Worm (Caenorhabditis elegans): ENCODE measurements around the gene C34F6.12.

C34F6.12 gene

DNA sequence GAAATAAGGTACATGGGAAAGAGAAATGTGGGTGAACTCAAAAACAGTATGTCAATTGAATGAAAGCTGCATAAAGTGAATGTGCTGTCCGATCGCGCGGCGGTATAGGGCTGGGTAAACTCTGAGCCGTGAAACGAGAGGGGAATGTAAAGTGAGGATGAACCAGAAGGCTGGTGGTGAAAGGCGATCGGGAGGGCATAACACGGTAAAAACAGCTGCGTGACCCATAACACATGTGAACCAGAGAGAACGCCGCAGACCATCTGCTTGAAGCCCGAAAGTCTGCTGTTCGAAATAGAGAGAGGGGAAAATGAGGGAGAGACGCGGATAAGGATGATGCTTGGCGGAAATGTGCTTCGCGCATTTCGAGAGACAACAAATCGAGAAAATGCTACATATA, 16.1 kb downstream of the C34F6.12 start:
- TF ChIP-seq fkh-10 (GFP tag; optimal IDR thresholded peaks at IDR 0.05) = no peak
- no peak for TF ChIP-seq R02D3.7 (tag; optimal IDR thresholded peaks at IDR 0.05)
- no peak for TF ChIP-seq fos-1 (tag; optimal IDR thresholded peaks at IDR 0.05)
- no peak for TF ChIP-seq egl-5 (tag; optimal IDR thresholded peaks at IDR 0.05)
- TF ChIP-seq zag-1 (tag; optimal IDR thresholded peaks at IDR 0.05) = no peak
- no peak for TF ChIP-seq sea-2 (GFP tag; optimal IDR thresholded peaks at IDR 0.05)
- no peak for TF ChIP-seq fkh-2 (tag; optimal IDR thresholded peaks at IDR 0.05)
- no peak for TF ChIP-seq nhr-25 (tag; optimal IDR thresholded peaks at IDR 0.05)
- TF ChIP-seq nfya-1 (tag; optimal IDR thresholded peaks at IDR 0.05; ENCODE audit: insufficient read depth) = no peak
- TF ChIP-seq elt-3 (tag; optimal IDR thresholded peaks at IDR 0.05) = no peak
- no peak for TF ChIP-seq ceh-16 (tag; optimal IDR thresholded peaks at IDR 0.05)
- TF ChIP-seq skn-1 (tag; optimal IDR thresholded peaks at IDR 0.05) = no peak
- TF ChIP-seq nhr-23 (tag; optimal IDR thresholded peaks at IDR 0.05) = no peak
- no peak for TF ChIP-seq lsy-12 (tag; optimal IDR thresholded peaks at IDR 0.05)
- no peak for TF ChIP-seq mdl-1 (tag; optimal IDR thresholded peaks at IDR 0.05)
- no peak for TF ChIP-seq nhr-11 (tag; optimal IDR thresholded peaks at IDR 0.05)
- no peak for TF ChIP-seq hmg-11 (tag; optimal IDR thresholded peaks at IDR 0.05)

DNA sequence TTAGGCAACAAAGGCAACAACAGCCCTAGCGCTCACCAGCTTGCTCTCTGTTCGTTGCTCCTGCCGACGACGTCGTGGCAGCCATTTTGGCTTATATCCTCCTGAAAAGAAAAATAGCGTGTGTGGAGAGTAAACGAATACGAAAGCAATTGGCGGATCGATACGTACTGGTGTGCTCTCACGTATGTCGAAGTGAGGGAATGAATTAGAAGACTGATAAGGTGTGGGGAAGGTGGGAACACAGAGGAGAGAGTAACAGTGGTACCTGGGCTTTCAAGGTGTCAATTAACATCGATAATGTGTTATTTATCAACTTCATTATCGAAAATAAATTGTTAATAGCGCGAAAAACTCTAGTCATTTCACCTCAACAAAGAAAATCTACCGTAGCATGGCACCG, 17.7 kb downstream of the C34F6.12 start, which contains the start of gene C34F6.5:
Gene C34F6.5 (minus strand): TSS at position 101 of the 400 bp plus-strand sequence.
- TF ChIP-seq nfya-1 (tag; optimal IDR thresholded peaks at IDR 0.05; ENCODE audit: insufficient read depth) (no peak), nhr-28 (tag; optimal IDR thresholded peaks at IDR 0.05) (no peak), snpc-4 (tag; optimal IDR thresholded peaks at IDR 0.05) (no peak), fkh-2 (tag; optimal IDR thresholded peaks at IDR 0.05) (no peak), zag-1 (tag; optimal IDR thresholded peaks at IDR 0.05) (no peak), eor-1 (tag; optimal IDR thresholded peaks at IDR 0.05) (no peak), ztf-11 (tag; optimal IDR thresholded peaks at IDR 0.05) (no peak), nhr-77 (tag; optimal IDR thresholded peaks at IDR 0.05) (no peak), ztf-4 (tag; optimal IDR thresholded peaks at IDR 0.05) (no peak), unc-62 (GFP tag; optimal IDR thresholded peaks at IDR 0.05) (no peak), lin-39 (tag; optimal IDR thresholded peaks at IDR 0.05) (no peak), pqm-1 (tag; optimal IDR thresholded peaks at IDR 0.05) (no peak), ceh-16 (tag; optimal IDR thresholded peaks at IDR 0.05) (no peak), ceh-9 (tag; optimal IDR thresholded peaks at IDR 0.05) (no peak), sea-2 (GFP tag; optimal IDR thresholded peaks at IDR 0.05) (no peak), egl-27 (tag; optimal IDR thresholded peaks at IDR 0.05) (no peak)

DNA sequence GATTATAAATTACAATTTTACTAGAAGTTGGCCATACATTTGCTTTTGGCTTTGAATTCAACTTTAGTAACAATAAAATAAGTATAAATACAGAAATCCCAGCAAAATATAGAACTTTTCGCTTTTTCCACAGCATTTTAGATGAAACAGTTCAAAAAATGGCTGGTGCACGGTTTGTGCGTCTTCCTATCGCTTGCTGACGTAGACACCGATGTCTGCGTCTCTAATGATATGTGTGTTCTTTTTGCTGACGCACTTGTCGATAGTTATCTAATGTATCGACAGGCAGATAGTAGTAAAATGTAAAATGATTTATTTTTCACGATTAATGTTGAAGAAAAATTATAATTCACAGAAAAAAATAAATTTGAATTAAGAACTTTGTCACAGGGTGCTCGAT, 19.5 kb downstream of the C34F6.12 start, which contains the start of gene hst-2:
Gene hst-2 (minus strand): TSS at position 203 of the 400 bp plus-strand sequence.
- TF ChIP-seq egl-27 (tag; optimal IDR thresholded peaks at IDR 0.05) (no peak), tbx-2 (tag; optimal IDR thresholded peaks at IDR 0.05) (peak; percentile 88), nhr-77 (tag; optimal IDR thresholded peaks at IDR 0.05) (peak; percentile 55), lin-15B (tag; optimal IDR thresholded peaks at IDR 0.05) (peak; percentile 52), nhr-237 (tag; optimal IDR thresholded peaks at IDR 0.05) (no peak), jun-1 (tag; optimal IDR thresholded peaks at IDR 0.05) (peak; percentile 90), fos-1 (tag; optimal IDR thresholded peaks at IDR 0.05) (no peak), nhr-25 (tag; optimal IDR thresholded peaks at IDR 0.05) (peak; percentile 89), pha-4 (tag; optimal IDR thresholded peaks at IDR 0.05) (peak; percentile 96), elt-1 (tag; optimal IDR thresholded peaks at IDR 0.05) (peak; percentile 6), nhr-67 (tag; optimal IDR thresholded peaks at IDR 0.05) (no peak), unc-62 (GFP tag; optimal IDR thresholded peaks at IDR 0.05) (no peak), lin-39 (tag; optimal IDR thresholded peaks at IDR 0.05) (peak; percentile 34), elt-3 (tag; optimal IDR thresholded peaks at IDR 0.05) (peak in 1 of 3 experiments; percentile 18), lsy-12 (tag; optimal IDR thresholded peaks at IDR 0.05) (peak; percentile 74), egl-5 (tag; optimal IDR thresholded peaks at IDR 0.05) (peak; percentile 53), snpc-4 (tag; optimal IDR thresholded peaks at IDR 0.05) (peak; percentile 54), ceh-82 (tag; optimal IDR thresholded peaks at IDR 0.05) (peak; percentile 45), nhr-23 (tag; optimal IDR thresholded peaks at IDR 0.05) (peak; percentile 93), fkh-10 (GFP tag; optimal IDR thresholded peaks at IDR 0.05) (no peak), nhr-43 (tag; optimal IDR thresholded peaks at IDR 0.05; ENCODE audit: poor library complexity, severe bottlenecking) (peak; percentile 84), R02D3.7 (tag; optimal IDR thresholded peaks at IDR 0.05) (peak; percentile 52), ceh-28 (tag; optimal IDR thresholded peaks at IDR 0.05) (peak; percentile 82), nfya-1 (tag; optimal IDR thresholded peaks at IDR 0.05; ENCODE audit: insufficient read depth) (peak; percentile 85), pqm-1 (tag; optimal IDR thresholded peaks at IDR 0.05) (peak; percentile 62), elt-2 (tag; optimal IDR thresholded peaks at IDR 0.05) (peak; percentile 80), hmg-11 (tag; optimal IDR thresholded peaks at IDR 0.05) (peak; percentile 84), ceh-9 (tag; optimal IDR thresholded peaks at IDR 0.05) (no peak), skn-1 (tag; optimal IDR thresholded peaks at IDR 0.05) (peak; percentile 54), ztf-4 (tag; optimal IDR thresholded peaks at IDR 0.05) (peak; percentile 7), nhr-11 (tag; optimal IDR thresholded peaks at IDR 0.05) (peak; percentile 25)
